Worm (Caenorhabditis elegans) whole organism, mixed stage, embryonic: ENCODE data around the gene wrt-10.

Source experiments
- M03D4.4 ChIP-seq: sonication (generic microtip); optimal IDR thresholded peaks from 2 replicates; lab custom pipeline; 2017; ENCODE audit warnings: mild to moderate bottlenecking, missing genetic modification characterization, missing compliant biosample characterization
- bed-3 ChIP-seq: fragments of 200-800 bp; sonication (Bioruptor generic); optimal IDR thresholded peaks from 3 replicates; lab custom pipeline; 2018; ENCODE audit warnings: mild to moderate bottlenecking, missing genetic modification characterization, moderate library complexity, missing compliant biosample characterization
- blmp-1 ChIP-seq: fragments of 150-350 bp; optimal IDR thresholded peaks from 2 replicates; lab custom pipeline; 2014; ENCODE audit warnings: missing biosample characterization, missing genetic modification characterization
- ceh-39 ChIP-seq: fragments of 150-350 bp; optimal IDR thresholded peaks from 2 replicates; lab custom pipeline; 2014; ENCODE audit warnings: missing biosample characterization, missing genetic modification characterization
- ceh-43 ChIP-seq: fragments of 200-800 bp; sonication (Bioruptor generic); optimal IDR thresholded peaks from 2 replicates; lab custom pipeline; 2018; ENCODE audit warnings: mild to moderate bottlenecking, missing genetic modification characterization, moderate library complexity, missing compliant biosample characterization
- ceh-83 ChIP-seq: fragments of 200-800 bp; sonication (Bioruptor generic); optimal IDR thresholded peaks from 2 replicates; lab custom pipeline; 2018; ENCODE audit warnings: mild to moderate bottlenecking, missing genetic modification characterization, missing compliant biosample characterization
- ces-1 ChIP-seq: fragments of 150-350 bp; optimal IDR thresholded peaks from 2 replicates; lab custom pipeline; 2014; ENCODE audit warnings: missing biosample characterization, missing genetic modification reagents, missing genetic modification characterization
- cnd-1 ChIP-seq: fragments of 200-800 bp; sonication (Bioruptor generic); optimal IDR thresholded peaks from 2 replicates; lab custom pipeline; 2018; ENCODE audit warnings: mild to moderate bottlenecking, missing genetic modification characterization, missing compliant biosample characterization
- drap-1 ChIP-seq: fragments of 200-800 bp; sonication (Bioruptor generic); optimal IDR thresholded peaks from 3 replicates; lab custom pipeline; 2018; ENCODE audit warnings: mild to moderate bottlenecking, missing genetic modification characterization, missing compliant biosample characterization
- elt-1 ChIP-seq: sonication (generic microtip); optimal IDR thresholded peaks from 2 replicates; lab custom pipeline; 2017; ENCODE audit warnings: missing genetic modification characterization, mild to moderate bottlenecking, missing compliant biosample characterization, antibody characterized with exemption, moderate library complexity, borderline replicate concordance; ENCODE audit not compliant: insufficient read depth
- elt-3 ChIP-seq: fragments of 150-350 bp; optimal IDR thresholded peaks from 2 replicates; lab custom pipeline; 2014; ENCODE audit warnings: missing biosample characterization, missing genetic modification characterization
- flh-1 ChIP-seq: fragments of 200-800 bp; sonication (Bioruptor generic); optimal IDR thresholded peaks from 2 replicates; lab custom pipeline; 2018; ENCODE audit warnings: mild to moderate bottlenecking, missing genetic modification characterization, moderate library complexity, missing compliant biosample characterization
- ham-2 ChIP-seq: fragments of 200-800 bp; sonication (Bioruptor generic); optimal IDR thresholded peaks from 2 replicates; lab custom pipeline; 2018; ENCODE audit warnings: mild to moderate bottlenecking, missing genetic modification characterization, missing compliant biosample characterization
- hlh-1 ChIP-seq: fragments of 150-350 bp; optimal IDR thresholded peaks from 2 replicates; lab custom pipeline; 2014; ENCODE audit warnings: missing biosample characterization, missing genetic modification reagents, missing genetic modification characterization
- lin-13 ChIP-seq: fragments of 150-350 bp; optimal IDR thresholded peaks from 2 replicates; lab custom pipeline; 2014; ENCODE audit warnings: missing biosample characterization, missing genetic modification characterization
- lin-32 ChIP-seq: fragments of 200-800 bp; sonication (Bioruptor generic); optimal IDR thresholded peaks from 2 replicates; lab custom pipeline; 2018; ENCODE audit warnings: mild to moderate bottlenecking, missing genetic modification characterization, missing compliant biosample characterization
- lsy-2 ChIP-seq: fragments of 150-350 bp; optimal IDR thresholded peaks from 2 replicates; lab custom pipeline; 2014; ENCODE audit warnings: missing biosample characterization, missing genetic modification characterization
- mab-5 ChIP-seq: fragments of 150-350 bp; optimal IDR thresholded peaks from 2 replicates; lab custom pipeline; 2014; ENCODE audit warnings: missing biosample characterization, missing genetic modification characterization
- mep-1 ChIP-seq: fragments of 150-350 bp; optimal IDR thresholded peaks from 2 replicates; lab custom pipeline; 2017; ENCODE audit warnings: missing biosample characterization, missing genetic modification reagents, missing genetic modification characterization, inconsistent platforms
- nhr-12 ChIP-seq: fragments of 150-350 bp; optimal IDR thresholded peaks from 2 replicates; lab custom pipeline; 2014; ENCODE audit warnings: missing biosample characterization, missing genetic modification characterization
- nhr-2 ChIP-seq: fragments of 150-350 bp; optimal IDR thresholded peaks from 2 replicates; lab custom pipeline; 2014; ENCODE audit warnings: missing biosample characterization, missing genetic modification characterization
- nhr-237 ChIP-seq: fragments of 150-350 bp; optimal IDR thresholded peaks from 2 replicates; lab custom pipeline; 2014; ENCODE audit warnings: missing biosample characterization, missing genetic modification characterization
- nhr-28 ChIP-seq: fragments of 150-350 bp; optimal IDR thresholded peaks from 2 replicates; lab custom pipeline; 2014; ENCODE audit warnings: missing biosample characterization, missing genetic modification characterization
- nhr-76 ChIP-seq: sonication (generic microtip); optimal IDR thresholded peaks from 2 replicates; lab custom pipeline; 2017; ENCODE audit warnings: missing biosample characterization, missing genetic modification characterization
- pha-4 ChIP-seq: fragments of 150-350 bp; optimal IDR thresholded peaks from 2 replicates; lab custom pipeline; 2018; ENCODE audit warnings: missing biosample characterization, missing genetic modification reagents, missing genetic modification characterization
- sem-2 ChIP-seq: fragments of 200-800 bp; sonication (Bioruptor generic); optimal IDR thresholded peaks from 2 replicates; lab custom pipeline; 2018; ENCODE audit warnings: mild to moderate bottlenecking, missing genetic modification characterization, missing compliant biosample characterization
- snpc-4 ChIP-seq: fragments of 150-350 bp; optimal IDR thresholded peaks from 2 replicates; lab custom pipeline; 2014; ENCODE audit warnings: missing biosample characterization, missing genetic modification characterization
- tbx-8 ChIP-seq: fragments of 200-800 bp; sonication (Bioruptor generic); optimal IDR thresholded peaks from 2 replicates; lab custom pipeline; 2018; ENCODE audit warnings: mild to moderate bottlenecking, missing genetic modification characterization, moderate library complexity, missing compliant biosample characterization
- unc-120 ChIP-seq: sonication (generic microtip); optimal IDR thresholded peaks from 2 replicates; lab custom pipeline; 2017; ENCODE audit warnings: missing genetic modification characterization, missing compliant biosample characterization; ENCODE audit not compliant: poor library complexity, severe bottlenecking
- unc-39 ChIP-seq: fragments of 150-350 bp; optimal IDR thresholded peaks from 2 replicates; lab custom pipeline; 2014; ENCODE audit warnings: missing biosample characterization, missing genetic modification characterization
- zip-8 ChIP-seq: fragments of 150-350 bp; optimal IDR thresholded peaks from 2 replicates; lab custom pipeline; 2014; ENCODE audit warnings: missing biosample characterization, missing genetic modification characterization
- ztf-11 ChIP-seq: fragments of 150-350 bp; optimal IDR thresholded peaks from 2 replicates; lab custom pipeline; 2014; ENCODE audit warnings: missing biosample characterization, missing genetic modification characterization

Gene wrt-10

ce11 chrII:7553806-7554205, 19.4 kb upstream of the wrt-10 start, which contains the start of gene ZK1290.10:
TSS of gene ZK1290.10 (minus strand) at chrII:7553906.
- no peak for TF ChIP-seq ceh-43 (GFP tag; lab: Kevin White, UChicago)
- no peak for TF ChIP-seq ceh-83 (GFP tag; lab: Kevin White, UChicago)
- TF ChIP-seq nhr-28 (tag; lab: Kevin White, UChicago), result no peak
- no peak for TF ChIP-seq lin-13 (tag; lab: Kevin White, UChicago)
- no peak for TF ChIP-seq mab-5 (tag; lab: Kevin White, UChicago)
- no peak for TF ChIP-seq flh-1 (GFP tag; lab: Kevin White, UChicago)
- no peak for TF ChIP-seq nhr-76 (tag; lab: Kevin White, UChicago)
- TF ChIP-seq sem-2 (GFP tag; lab: Kevin White, UChicago), result no peak
- no peak for TF ChIP-seq cnd-1 (tag; lab: Kevin White, UChicago)
- TF ChIP-seq snpc-4 (tag; lab: Kevin White, UChicago), result no peak
- TF ChIP-seq nhr-12 (tag; lab: Kevin White, UChicago), result no peak
- no peak for TF ChIP-seq unc-39 (tag; lab: Kevin White, UChicago)
- no peak for TF ChIP-seq nhr-237
- TF ChIP-seq elt-3, result no peak

ce11 chrII:7549035-7549434, 14.7 kb upstream of the wrt-10 start, which contains the start of gene tph-1:
TSS of gene tph-1 (plus strand) at chrII:7549335.
- TF ChIP-seq nhr-76 (tag; lab: Kevin White, UChicago) (no peak), ceh-83 (GFP tag; lab: Kevin White, UChicago) (no peak), mep-1 (tag; lab: Kevin White, UChicago) (no peak), ham-2 (GFP tag; lab: Kevin White, UChicago) (no peak), nhr-2 (no peak), drap-1 (no peak), mab-5 (tag; lab: Kevin White, UChicago) (no peak)

- no peak for TF ChIP-seq blmp-1 (tag; lab: Kevin White, UChicago)
- no peak for TF ChIP-seq elt-1
- TF ChIP-seq unc-120 (tag; lab: Kevin White, UChicago), result no peak
- TF ChIP-seq nhr-28 (tag; lab: Kevin White, UChicago), result no peak
- TF ChIP-seq lsy-2 (tag; lab: Kevin White, UChicago), result no peak
- no peak for TF ChIP-seq lin-32 (GFP tag; lab: Kevin White, UChicago)
- no peak for TF ChIP-seq hlh-1 (tag; lab: Kevin White, UChicago)
Measured at ce11 chrII:7548044-7548443, 13.7 kb upstream of the wrt-10 start, which contains the start of gene fbxa-224. TSS of gene fbxa-224 (minus strand) at chrII:7548144.

ce11 chrII:7547269-7547668, 12.9 kb upstream of the wrt-10 start:
- TF ChIP-seq mep-1 (tag; lab: Kevin White, UChicago), result no peak
- TF ChIP-seq bed-3 (GFP tag; lab: Kevin White, UChicago), result no peak
- no peak for TF ChIP-seq zip-8 (tag; lab: Kevin White, UChicago)
- no peak for TF ChIP-seq drap-1
- no peak for TF ChIP-seq ceh-39 (tag; lab: Kevin White, UChicago)
- TF ChIP-seq elt-1, result no peak
- TF ChIP-seq nhr-12 (tag; lab: Kevin White, UChicago), result no peak
- TF ChIP-seq pha-4 (tag; lab: Kevin White, UChicago), result no peak
- TF ChIP-seq unc-120 (tag; lab: Kevin White, UChicago), result no peak
- TF ChIP-seq unc-39 (tag; lab: Kevin White, UChicago), result no peak
- TF ChIP-seq M03D4.4 (tag; lab: Kevin White, UChicago), result no peak
- TF ChIP-seq ztf-11, result no peak
- no peak for TF ChIP-seq tbx-8 (GFP tag; lab: Kevin White, UChicago)
- TF ChIP-seq, all 35 proteins: peak for 0

ce11 chrII:7545364-7545763, 11.0 kb upstream of the wrt-10 start:
- TF ChIP-seq lin-13 (tag; lab: Kevin White, UChicago) (no peak), lin-32 (GFP tag; lab: Kevin White, UChicago) (no peak), pha-4 (tag; lab: Kevin White, UChicago) (no peak), nhr-76 (tag; lab: Kevin White, UChicago) (no peak), ces-1 (GFP tag; lab: Kevin White, UChicago) (no peak), nhr-2 (no peak), lsy-2 (tag; lab: Kevin White, UChicago) (no peak)
